Fruit fly (Drosophila melanogaster): ENCODE measurements around the gene CG32071.

The CG32071 gene

DNA sequence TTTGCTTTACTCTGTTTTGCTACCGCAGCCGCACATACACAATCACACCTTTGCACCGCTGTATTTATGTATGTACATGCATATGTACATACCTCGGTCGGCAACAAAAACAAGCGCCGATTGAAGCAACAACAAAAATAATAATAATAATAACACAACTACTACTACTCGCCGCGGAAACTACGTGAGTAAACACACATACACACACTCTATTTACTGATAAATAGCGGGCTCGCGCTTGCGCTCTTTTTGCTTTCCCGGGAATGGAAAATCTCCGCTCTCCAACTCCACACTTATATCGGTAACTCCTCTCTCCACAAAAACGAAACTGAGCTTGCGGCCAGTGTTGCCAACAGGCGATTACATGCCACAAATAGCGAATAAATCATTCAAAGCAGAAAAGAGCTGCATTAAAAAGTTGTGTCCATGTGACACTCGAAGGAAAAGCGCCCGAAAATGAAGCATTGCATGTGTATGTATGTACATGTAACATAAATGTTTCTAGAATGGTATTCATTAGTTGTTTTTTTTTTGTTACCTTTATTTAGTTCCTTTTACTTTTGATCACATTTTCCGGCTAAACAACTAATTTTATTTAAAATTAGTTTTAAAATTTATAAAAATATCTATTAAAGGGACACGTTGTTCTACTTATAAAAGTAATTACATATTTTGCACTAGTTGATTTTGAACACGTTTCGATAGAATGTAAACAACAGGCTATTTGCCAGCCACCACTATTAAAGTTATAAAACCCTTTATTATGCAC, 15.1 kb upstream of the CG32071 start (continued):
- TF ChIP-seq chn (GFP tag; optimal IDR thresholded peaks at IDR 0.05): no peak
- TF ChIP-seq Neu2 (GFP tag; optimal IDR thresholded peaks at IDR 0.05; ENCODE audit: borderline replicate concordance): no peak
- TF ChIP-seq CG1233 (GFP tag; optimal IDR thresholded peaks at IDR 0.05): peak; percentile 91
- TF ChIP-seq tll (GFP tag; optimal IDR thresholded peaks at IDR 0.05): peak in 1 of 2 experiments; percentile 56
- TF ChIP-seq jumu (GFP tag; optimal IDR thresholded peaks at IDR 0.05): peak; percentile 39
- no peak for TF ChIP-seq CG8478 (optimal IDR thresholded peaks at IDR 0.05)
- TF ChIP-seq CG9797 (GFP tag; optimal IDR thresholded peaks at IDR 0.05): peak; percentile 26
- TF ChIP-seq Doc3 (GFP tag; IDR thresholded peaks at IDR 0.05; ENCODE audit: partially characterized antibody): peak; percentile 43; the same call in 1 of the 3 replicates
- peak; percentile 35 for TF ChIP-seq HmgD (GFP tag; optimal IDR thresholded peaks at IDR 0.05)
- peak; percentile 86 for TF ChIP-seq nerfin-1 (tag; optimal IDR thresholded peaks at IDR 0.05)
- peak; percentile 86 for TF ChIP-seq CG8924 (tag; optimal IDR thresholded peaks at IDR 0.05)
- TF ChIP-seq Hr3 (GFP tag; optimal IDR thresholded peaks at IDR 0.05): peak; percentile 19
- peak; percentile 84 for TF ChIP-seq Hey (tag; optimal IDR thresholded peaks at IDR 0.05)
- TF ChIP-seq chif (GFP tag; optimal IDR thresholded peaks at IDR 0.05): peak; percentile 23 to 65
- TF ChIP-seq CG17328 (GFP tag; IDR thresholded peaks at IDR 0.05): peak; percentile 69
- TF ChIP-seq zfh2 (GFP tag; optimal IDR thresholded peaks at IDR 0.05): no peak
- 0 out of 3 replicates have a peak, but pooled peaks have one; percentile 26 for TF ChIP-seq Opbp (GFP tag; IDR thresholded peaks at IDR 0.05; ENCODE audit: partially characterized antibody)
- TF ChIP-seq Pdp1 (GFP tag; optimal IDR thresholded peaks at IDR 0.05): peak; percentile 55 to 75
- peak; percentile 47 for TF ChIP-seq stwl (tag; optimal IDR thresholded peaks at IDR 0.05)
- TF ChIP-seq Stat92E (GFP tag; optimal IDR thresholded peaks at IDR 0.05): peak in 1 of 3 experiments; percentile 15
- TF ChIP-seq lilli (GFP tag; optimal IDR thresholded peaks at IDR 0.05): no peak
- TF ChIP-seq jigr1 (GFP tag; IDR thresholded peaks at IDR 0.05): no peak
- TF ChIP-seq dimm (GFP tag; IDR thresholded peaks at IDR 0.05): no peak
- no peak for TF ChIP-seq fu2 (GFP tag; optimal IDR thresholded peaks at IDR 0.05)
- TF ChIP-seq Xbp1 (GFP tag; optimal IDR thresholded peaks at IDR 0.05): peak; percentile 11
- peak; percentile 27; the same call in 1 of the 3 replicates for TF ChIP-seq tgo (GFP tag; IDR thresholded peaks at IDR 0.05)
- no peak for TF ChIP-seq CG14667 (GFP tag; IDR thresholded peaks at IDR 0.05)
- TF ChIP-seq sna (GFP tag; IDR thresholded peaks at IDR 0.05; ENCODE audit: partially characterized antibody): no peak
- TF ChIP-seq Fer3 (tag; optimal IDR thresholded peaks at IDR 0.05): peak; percentile 71
- TF ChIP-seq so (GFP tag; IDR thresholded peaks at IDR 0.05): peak; percentile 91; the same call in 2 of the 3 replicates
- TF ChIP-seq Med (GFP tag): peak; percentile 92
- no peak for TF ChIP-seq CG11560 (tag; IDR thresholded peaks at IDR 0.05)
- TF ChIP-seq D19B (GFP tag; optimal IDR thresholded peaks at IDR 0.05): peak; percentile 22
- peak; percentile 7 for TF ChIP-seq mam (GFP tag; optimal IDR thresholded peaks at IDR 0.05)
- peak; percentile 1 for TF ChIP-seq her (GFP tag; optimal IDR thresholded peaks at IDR 0.05)
- no peak for TF ChIP-seq ken (GFP tag; IDR thresholded peaks at IDR 0.05)
- peak; percentile 50; the same call in 1 of the 2 replicates for TF ChIP-seq E2f2 (GFP tag; IDR thresholded peaks at IDR 0.05)
- TF ChIP-seq Dfd (GFP tag; optimal IDR thresholded peaks at IDR 0.05): no peak
- TF ChIP-seq sr (GFP tag; IDR thresholded peaks at IDR 0.05): no peak
- peak; percentile 94 for TF ChIP-seq HmgZ (tag; optimal IDR thresholded peaks at IDR 0.05)
- TF ChIP-seq Atf3 (GFP tag; optimal IDR thresholded peaks at IDR 0.05): peak; percentile 42
- TF ChIP-seq gro (GFP tag; optimal IDR thresholded peaks at IDR 0.05): peak; percentile 72
- TF ChIP-seq Blimp-1 (GFP tag; optimal IDR thresholded peaks at IDR 0.05): peak; percentile 55
- peak; percentile 44 for TF ChIP-seq CG12942 (GFP tag; optimal IDR thresholded peaks at IDR 0.05)
- TF ChIP-seq ci (GFP tag; IDR thresholded peaks at IDR 0.05): peak; percentile 92
- TF ChIP-seq CG14014 (GFP tag; IDR thresholded peaks at IDR 0.05): peak; percentile 74; the same call in 1 of the 2 replicates
- TF ChIP-seq CG8388 (GFP tag; optimal IDR thresholded peaks at IDR 0.05): peak; percentile 20
- TF ChIP-seq HLH3B (GFP tag; IDR thresholded peaks at IDR 0.05): peak; percentile 33; the same call in 1 of the 2 replicates
- no peak for TF ChIP-seq h (optimal IDR thresholded peaks at IDR 0.05)

Data from whole organism, embryonic.